Worm (Caenorhabditis elegans) whole organism, L2 larva: Measurements from ENCODE around the gene hoe-1.

Experiments used
- C34F6.9 ChIP-seq: fragments of 150-350 bp; optimal IDR thresholded peaks from 2 replicates; lab custom pipeline; 2014; ENCODE audit warnings: missing biosample characterization, missing genetic modification characterization
- R02D3.7 ChIP-seq: fragments of 150-350 bp; optimal IDR thresholded peaks from 2 replicates; lab custom pipeline; 2014; ENCODE audit warnings: missing biosample characterization, missing genetic modification characterization
- Y55F3AM.14 ChIP-seq: fragments of 200-800 bp; sonication (Bioruptor generic); optimal IDR thresholded peaks from 2 replicates; lab custom pipeline; 2018; ENCODE audit warnings: mild to moderate bottlenecking, missing genetic modification characterization, missing compliant biosample characterization
- ZK546.5 ChIP-seq: sonication (generic microtip); optimal IDR thresholded peaks from 2 replicates; lab custom pipeline; 2017; ENCODE audit warnings: missing biosample characterization, missing genetic modification characterization
- alr-1 ChIP-seq: fragments of 150-350 bp; optimal IDR thresholded peaks from 2 replicates; lab custom pipeline; 2014; ENCODE audit warnings: missing biosample characterization, missing genetic modification characterization
- aly-2 ChIP-seq: fragments of 150-350 bp; optimal IDR thresholded peaks from 2 replicates; lab custom pipeline; 2014; ENCODE audit warnings: missing biosample characterization, missing genetic modification characterization
- ama-1 ChIP-seq: fragments of 150-350 bp; optimal IDR thresholded peaks from 2 replicates; lab custom pipeline; 2018; ENCODE audit warnings: inconsistent platforms
- blmp-1 ChIP-seq: sonication (generic microtip); optimal IDR thresholded peaks from 2 replicates; lab custom pipeline; 2017; ENCODE audit warnings: missing genetic modification characterization, mild to moderate bottlenecking, missing compliant biosample characterization, antibody characterized with exemption, moderate library complexity; ENCODE audit not compliant: insufficient read depth
- ceh-16 ChIP-seq: fragments of 150-350 bp; optimal IDR thresholded peaks from 2 replicates; lab custom pipeline; 2014; ENCODE audit warnings: missing biosample characterization, missing genetic modification characterization
- ceh-82 ChIP-seq: fragments of 150-350 bp; optimal IDR thresholded peaks from 2 replicates; lab custom pipeline; 2014; ENCODE audit warnings: missing biosample characterization, missing genetic modification characterization
- crh-2 ChIP-seq: sonication (generic microtip); optimal IDR thresholded peaks from 2 replicates; lab custom pipeline; 2017; ENCODE audit warnings: missing biosample characterization, missing genetic modification characterization
- dmd-4 ChIP-seq: sonication (generic microtip); optimal IDR thresholded peaks from 2 replicates; lab custom pipeline; 2017; ENCODE audit warnings: missing biosample characterization, missing genetic modification characterization
- elt-1 ChIP-seq: fragments of 150-350 bp; optimal IDR thresholded peaks from 2 replicates; lab custom pipeline; 2014; ENCODE audit warnings: missing biosample characterization, missing genetic modification characterization
- elt-3 ChIP-seq: sonication (generic microtip); optimal IDR thresholded peaks from 2 replicates; lab custom pipeline; 2017; ENCODE audit warnings: missing biosample characterization, missing genetic modification characterization
- fos-1 ChIP-seq: fragments of 150-350 bp; optimal IDR thresholded peaks from 2 replicates; lab custom pipeline; 2014; ENCODE audit warnings: missing biosample characterization, missing genetic modification characterization
- gmeb-1 ChIP-seq: fragments of 150-350 bp; optimal IDR thresholded peaks from 2 replicates; lab custom pipeline; 2014; ENCODE audit warnings: missing biosample characterization, missing genetic modification characterization
- lin-11 ChIP-seq: fragments of 150-350 bp; sonication (generic microtip); optimal IDR thresholded peaks from 2 replicates; lab custom pipeline; 2014; ENCODE audit warnings: missing biosample characterization, missing genetic modification characterization, inconsistent platforms, mixed read lengths
- lin-13 ChIP-seq: fragments of 150-350 bp; optimal IDR thresholded peaks from 2 replicates; lab custom pipeline; 2014; ENCODE audit warnings: missing biosample characterization, missing genetic modification reagents, missing genetic modification characterization
- lin-39 ChIP-seq: fragments of 150-350 bp; optimal IDR thresholded peaks from 2 replicates; lab custom pipeline; 2014; ENCODE audit warnings: missing biosample characterization, missing genetic modification reagents, missing genetic modification characterization
- lsy-2 ChIP-seq, 2 experiments: fragments of 150-350 bp in 1 of 2; sonication (generic microtip) in 1 of 2; optimal IDR thresholded peaks; 2 replicates each; lab custom pipeline; 2014 to 2017; ENCODE audit warnings: missing biosample characterization in 2 of 2, missing genetic modification characterization in 2 of 2
- mab-5 ChIP-seq: fragments of 150-350 bp; optimal IDR thresholded peaks from 2 replicates; lab custom pipeline; 2014; ENCODE audit warnings: missing biosample characterization, missing genetic modification characterization
- mbf-1 ChIP-seq: sonication (generic microtip); optimal IDR thresholded peaks from 2 replicates; lab custom pipeline; 2017; ENCODE audit warnings: missing biosample characterization, missing genetic modification characterization
- mdl-1 ChIP-seq, 2 experiments: fragments of 150-350 bp in 1 of 2; sonication (generic microtip) in 1 of 2; optimal IDR thresholded peaks; 2 replicates each; lab custom pipeline; 2017; ENCODE audit warnings: missing biosample characterization in 2 of 2, missing genetic modification characterization in 2 of 2
- nhr-10 ChIP-seq: sonication (generic microtip); optimal IDR thresholded peaks from 2 replicates; lab custom pipeline; 2017; ENCODE audit warnings: missing biosample characterization, missing genetic modification characterization
- nhr-11 ChIP-seq: fragments of 150-350 bp; optimal IDR thresholded peaks from 2 replicates; lab custom pipeline; 2014; ENCODE audit warnings: missing biosample characterization, missing genetic modification characterization
- nhr-12 ChIP-seq: fragments of 150-350 bp; optimal IDR thresholded peaks from 2 replicates; lab custom pipeline; 2014; ENCODE audit warnings: missing biosample characterization, missing genetic modification characterization
- nhr-129 ChIP-seq: fragments of 150-350 bp; optimal IDR thresholded peaks from 2 replicates; lab custom pipeline; 2014; ENCODE audit warnings: missing biosample characterization, missing genetic modification characterization
- nhr-21 ChIP-seq: fragments of 150-350 bp; optimal IDR thresholded peaks from 2 replicates; lab custom pipeline; 2014; ENCODE audit warnings: missing biosample characterization, missing genetic modification characterization
- nhr-23 ChIP-seq: fragments of 150-350 bp; optimal IDR thresholded peaks from 2 replicates; lab custom pipeline; 2014; ENCODE audit warnings: missing biosample characterization, missing genetic modification reagents, missing genetic modification characterization
- nhr-237 ChIP-seq: fragments of 150-350 bp; optimal IDR thresholded peaks from 2 replicates; lab custom pipeline; 2014; ENCODE audit warnings: missing biosample characterization, missing genetic modification characterization
- nhr-25 ChIP-seq: fragments of 150-350 bp; sonication (generic microtip); optimal IDR thresholded peaks from 3 replicates; lab custom pipeline; 2014; ENCODE audit warnings: missing biosample characterization, missing genetic modification characterization
- nhr-6 ChIP-seq: fragments of 150-350 bp; optimal IDR thresholded peaks from 2 replicates; lab custom pipeline; 2014; ENCODE audit warnings: missing biosample characterization, missing genetic modification characterization
- peb-1 ChIP-seq: fragments of 150-350 bp; optimal IDR thresholded peaks from 2 replicates; lab custom pipeline; 2014; ENCODE audit warnings: missing biosample characterization, missing genetic modification characterization
- sem-4 ChIP-seq: fragments of 150-350 bp; optimal IDR thresholded peaks from 2 replicates; lab custom pipeline; 2014; ENCODE audit warnings: missing biosample characterization, missing genetic modification reagents, missing genetic modification characterization
- skn-1 ChIP-seq: sonication (generic microtip); optimal IDR thresholded peaks from 2 replicates; lab custom pipeline; 2017; ENCODE audit warnings: missing biosample characterization, missing genetic modification characterization
- sma-3 ChIP-seq: sonication (generic microtip); optimal IDR thresholded peaks from 2 replicates; lab custom pipeline; 2016; ENCODE audit warnings: missing genetic modification reagents, missing genetic modification characterization, missing compliant biosample characterization
- sma-9 ChIP-seq, 2 experiments: fragments of 150-350 bp in 1 of 2; sonication (generic microtip) in 1 of 2; optimal IDR thresholded peaks; 2 replicates each; lab custom pipeline; 2014 to 2016; ENCODE audit warnings: missing genetic modification characterization in 2 of 2, mild to moderate bottlenecking in 1 of 2, missing biosample characterization in 1 of 2, missing compliant biosample characterization in 1 of 2, missing genetic modification reagents in 1 of 2, moderate library complexity in 1 of 2
- snpc-4 ChIP-seq: fragments of 150-350 bp; optimal IDR thresholded peaks from 2 replicates; lab custom pipeline; 2014; ENCODE audit warnings: missing biosample characterization, missing genetic modification characterization
- unc-39 ChIP-seq: fragments of 150-350 bp; optimal IDR thresholded peaks from 2 replicates; lab custom pipeline; 2014; ENCODE audit warnings: missing biosample characterization, missing genetic modification characterization
- unc-55 ChIP-seq: fragments of 150-350 bp; sonication (generic microtip); optimal IDR thresholded peaks from 3 replicates; lab custom pipeline; 2014; ENCODE audit warnings: missing biosample characterization, missing genetic modification reagents, missing genetic modification characterization
- unc-62 ChIP-seq: fragments of 150-350 bp; optimal IDR thresholded peaks from 2 replicates; lab custom pipeline; 2014; ENCODE audit warnings: missing biosample characterization, missing genetic modification reagents, missing genetic modification characterization
- zag-1 ChIP-seq: fragments of 150-350 bp; optimal IDR thresholded peaks from 2 replicates; lab custom pipeline; 2014; ENCODE audit warnings: missing biosample characterization, missing genetic modification characterization
- ztf-1 ChIP-seq: fragments of 200-800 bp; sonication (Bioruptor generic); conservative IDR thresholded peaks from 2 replicates; pipeline ENCODE4 v1.3.6; 2022; ENCODE audit warnings: missing genetic modification characterization, missing compliant biosample characterization
- ztf-11 ChIP-seq: sonication (generic microtip); optimal IDR thresholded peaks from 2 replicates; lab custom pipeline; 2017; ENCODE audit warnings: missing biosample characterization, missing genetic modification characterization
- ztf-4 ChIP-seq: fragments of 150-350 bp; optimal IDR thresholded peaks from 2 replicates; lab custom pipeline; 2014; ENCODE audit warnings: missing biosample characterization, missing genetic modification characterization

Gene hoe-1

ce11 chrIV:4748408-4749105, 4.5 kb upstream of the hoe-1 start, which contains the start of gene cyc-2.1 (continued):
- TF ChIP-seq alr-1 (tag; lab: Kevin White, UChicago): no peak
- TF ChIP-seq unc-55 (GFP tag; lab: Kevin White, UChicago): peak; percentile 69
- no peak for TF ChIP-seq unc-39 (tag; lab: Kevin White, UChicago)
- no peak for TF ChIP-seq aly-2 (tag; lab: Kevin White, UChicago)
- TF ChIP-seq ceh-16: no peak
- no peak for TF ChIP-seq elt-1
- TF ChIP-seq sma-3: peak; percentile 55
- TF ChIP-seq sma-9 (GFP tag; optimal IDR thresholded peaks at IDR 0.05; lab: Kevin White, UChicago): peak; percentile 80
- no peak for TF ChIP-seq sma-9 (tag; optimal IDR thresholded peaks at IDR 0.05; lab: Kevin White, UChicago)

DNA sequence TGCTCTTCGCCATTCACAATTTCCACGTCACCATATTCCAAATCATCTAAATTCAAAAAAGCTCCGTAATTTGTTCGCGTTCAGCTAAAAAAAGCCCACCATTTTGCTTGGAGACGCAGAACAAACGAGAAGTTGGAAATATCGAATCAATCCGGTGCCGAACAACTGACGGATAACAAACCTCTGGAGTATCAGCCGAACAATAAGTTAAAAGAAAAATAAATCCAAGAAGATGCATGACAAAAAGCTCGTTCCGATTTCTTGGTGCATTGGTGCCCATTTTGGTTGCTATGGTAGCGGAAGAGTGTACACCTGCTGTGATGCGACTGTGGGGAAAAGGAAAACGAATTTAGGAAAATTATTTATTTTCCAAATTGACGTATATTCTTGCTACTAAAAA, 3.5 kb upstream of the hoe-1 start, which contains the start of gene tctn-1:
tctn-1 (minus strand) TSS at position 280 of the 400 bp plus-strand sequence.
- TF ChIP-seq nhr-11: no peak
- no peak for TF ChIP-seq mdl-1 (tag; optimal IDR thresholded peaks at IDR 0.05; lab: Kevin White, UChicago)
- TF ChIP-seq sem-4 (tag; lab: Kevin White, UChicago): no peak
- no peak for TF ChIP-seq lin-39
- no peak for TF ChIP-seq ztf-4 (tag; lab: Kevin White, UChicago)
- TF ChIP-seq fos-1 (tag; lab: Kevin White, UChicago): no peak
- TF ChIP-seq crh-2: no peak
- no peak for TF ChIP-seq Y55F3AM.14 (GFP tag; lab: Kevin White, UChicago)
- TF ChIP-seq nhr-129 (tag; lab: Kevin White, UChicago): peak; percentile 16
- peak; percentile 29 to 56 for TF ChIP-seq lsy-2 (tag; optimal IDR thresholded peaks at IDR 0.05; lab: Kevin White, UChicago)
- no peak for TF ChIP-seq mbf-1 (tag; lab: Kevin White, UChicago)
- TF ChIP-seq unc-62 (GFP tag; lab: Kevin White, UChicago): no peak
- TF ChIP-seq nhr-21: no peak
- no peak for TF ChIP-seq nhr-23
- no peak for TF ChIP-seq elt-1
- peak; percentile 9 for TF ChIP-seq lin-13 (GFP tag; lab: Kevin White, UChicago)
- no peak for TF ChIP-seq R02D3.7 (tag; lab: Kevin White, UChicago)
- no peak for TF ChIP-seq nhr-237 (tag; lab: Kevin White, UChicago)
- TF ChIP-seq nhr-12 (tag; lab: Kevin White, UChicago): no peak
- no peak for TF ChIP-seq sma-9 (GFP tag; optimal IDR thresholded peaks at IDR 0.05; lab: Kevin White, UChicago)
- no peak for TF ChIP-seq sma-9 (tag; optimal IDR thresholded peaks at IDR 0.05; lab: Kevin White, UChicago)
- TF ChIP-seq ZK546.5 (tag; lab: Kevin White, UChicago): no peak
- TF ChIP-seq dmd-4: no peak
- no peak for TF ChIP-seq nhr-10
- no peak for TF ChIP-seq lin-11
- no peak for TF ChIP-seq C34F6.9 (tag; lab: Kevin White, UChicago)
- peak; percentile 63 for TF ChIP-seq ama-1 (lab: Kevin White, UChicago)
- no peak for TF ChIP-seq aly-2 (tag; lab: Kevin White, UChicago)
- TF ChIP-seq mab-5 (tag; lab: Kevin White, UChicago): no peak
- TF ChIP-seq ztf-11: no peak
- no peak for TF ChIP-seq elt-3 (tag; lab: Kevin White, UChicago)

ce11 chrIV:4745422-4745821, 1.4 kb upstream of the hoe-1 start, which contains the start of gene timm-17B.1:
Gene timm-17B.1 (minus strand): TSS chrIV:4745492.
- TF ChIP-seq sem-4 (tag; lab: Kevin White, UChicago) (no peak), nhr-10 (no peak), nhr-237 (tag; lab: Kevin White, UChicago) (no peak), zag-1 (tag; lab: Kevin White, UChicago) (no peak), ceh-16 (peak; percentile 36), nhr-25 (peak; percentile 73), lin-39 (no peak), nhr-21 (peak; percentile 43), elt-1 (no peak), sma-9 (GFP tag; optimal IDR thresholded peaks at IDR 0.05; lab: Kevin White, UChicago) (peak; percentile 60), sma-9 (tag; optimal IDR thresholded peaks at IDR 0.05; lab: Kevin White, UChicago) (no peak), aly-2 (tag; lab: Kevin White, UChicago) (no peak), mdl-1 (tag; optimal IDR thresholded peaks at IDR 0.05; lab: Kevin White, UChicago) (peak in 1 of 2 experiments; percentile 9), unc-55 (GFP tag; lab: Kevin White, UChicago) (peak; percentile 82), ZK546.5 (tag; lab: Kevin White, UChicago) (no peak), unc-39 (tag; lab: Kevin White, UChicago) (no peak), sma-3 (peak; percentile 49), alr-1 (tag; lab: Kevin White, UChicago) (no peak), blmp-1 (tag; lab: Kevin White, UChicago) (no peak), nhr-12 (tag; lab: Kevin White, UChicago) (no peak), ztf-1 (no peak), gmeb-1 (tag; lab: Kevin White, UChicago) (peak; percentile 84), lsy-2 (tag; optimal IDR thresholded peaks at IDR 0.05; lab: Kevin White, UChicago) (peak; percentile 93 to 96), ama-1 (lab: Kevin White, UChicago) (peak; percentile 27), skn-1 (tag; lab: Kevin White, UChicago) (no peak), nhr-23 (no peak), unc-62 (GFP tag; lab: Kevin White, UChicago) (no peak), lin-13 (GFP tag; lab: Kevin White, UChicago) (peak; percentile 60), snpc-4 (tag; lab: Kevin White, UChicago) (peak; percentile 13), dmd-4 (peak; percentile 2), ztf-11 (no peak), nhr-11 (no peak), peb-1 (no peak), nhr-129 (tag; lab: Kevin White, UChicago) (peak; percentile 69), nhr-6 (tag; lab: Kevin White, UChicago) (peak; percentile 37), ceh-82 (tag; lab: Kevin White, UChicago) (no peak)
